Worm (Caenorhabditis elegans) whole organism, midembryonic: ENCODE results near the gene ifta-2.

Experiments used
- T22C8.4 ChIP-seq: fragments of 200-800 bp; sonication (Bioruptor generic); IDR thresholded peaks from 2 replicates; pipeline ENCODE4 v1.3.6; 2022; ENCODE audit warnings: missing genetic modification characterization, missing compliant biosample characterization
- cog-1 ChIP-seq: sonication (generic microtip); optimal IDR thresholded peaks from 2 replicates; lab custom pipeline; 2016; ENCODE audit warnings: missing genetic modification characterization, missing compliant biosample characterization
- flt-1 ChIP-seq: fragments of 200-800 bp; sonication (Bioruptor generic); IDR thresholded peaks from 2 replicates; pipeline ENCODE4 v1.3.6; 2022; ENCODE audit warnings: missing genetic modification characterization, missing compliant biosample characterization
- tab-1 ChIP-seq: fragments of 200-800 bp; sonication (Bioruptor generic); IDR thresholded peaks from 2 replicates; pipeline ENCODE4 v1.3.6; 2022; ENCODE audit warnings: missing genetic modification characterization, missing compliant biosample characterization
- ztf-29 ChIP-seq: fragments of 200-800 bp; sonication (Bioruptor generic); IDR thresholded peaks from 2 replicates; pipeline ENCODE4 v1.3.6; 2022; ENCODE audit warnings: missing genetic modification reagents, missing genetic modification characterization, missing compliant biosample characterization

- TF ChIP-seq flt-1 (GFP tag; lab: Robert Waterston, UW) (no peak), tab-1 (GFP tag; lab: Robert Waterston, UW) (no peak), T22C8.4 (GFP tag; lab: Robert Waterston, UW) (no peak), ztf-29 (GFP tag; lab: Robert Waterston, UW) (no peak), cog-1 (tag; lab: Kevin White, UChicago) (no peak)
Measured at ce11 chrIV:17275281-17275680, 26.6 kb downstream of the ifta-2 start, which contains the start of gene lhfp-4.
